Worm (Caenorhabditis elegans) whole organism, late embryonic: ENCODE data around the gene twk-11.

Experiments
- ceh-9 ChIP-seq: sonication (generic microtip); optimal IDR thresholded peaks from 2 replicates; lab custom pipeline; 2016; ENCODE audit warnings: mild to moderate bottlenecking, missing genetic modification characterization, inconsistent platforms, missing compliant biosample characterization
- elt-2 ChIP-seq: sonication (generic microtip); optimal IDR thresholded peaks from 2 replicates; lab custom pipeline; 2016; ENCODE audit warnings: missing genetic modification reagents, missing genetic modification characterization, missing compliant biosample characterization
- fkh-10 ChIP-seq: fragments of 150-350 bp; optimal IDR thresholded peaks from 2 replicates; lab custom pipeline; 2014; ENCODE audit warnings: missing biosample characterization, missing genetic modification reagents, missing genetic modification characterization
- pha-4 ChIP-seq: fragments of 150-350 bp; optimal IDR thresholded peaks from 2 replicates; lab custom pipeline; 2018; ENCODE audit warnings: missing biosample characterization, missing genetic modification reagents, missing genetic modification characterization
- rnt-1 ChIP-seq: sonication (generic microtip); optimal IDR thresholded peaks from 2 replicates; lab custom pipeline; 2016; ENCODE audit warnings: missing genetic modification characterization, missing compliant biosample characterization
- tbx-2 ChIP-seq: sonication (generic microtip); optimal IDR thresholded peaks from 2 replicates; lab custom pipeline; 2016; ENCODE audit warnings: missing genetic modification characterization, missing compliant biosample characterization
- unc-3 ChIP-seq, 2 experiments: fragments of 200-800 bp in 1 of 2; sonication (Bioruptor generic) in 1 of 2; sonication (generic microtip) in 1 of 2; conservative IDR thresholded peaks in 1 of 2; optimal IDR thresholded peaks in 1 of 2; 2 replicates each; pipeline versions ENCODE4 v1.3.6 to Lab custom; 2016 to 2022; ENCODE audit warnings: missing compliant biosample characterization in 2 of 2, missing genetic modification characterization in 2 of 2, missing genetic modification reagents in 1 of 2
- unc-42 ChIP-seq: sonication (generic microtip); optimal IDR thresholded peaks from 2 replicates; lab custom pipeline; 2016; ENCODE audit warnings: missing genotype, missing genetic modification characterization, missing compliant biosample characterization
- unc-55 ChIP-seq: sonication (generic microtip); optimal IDR thresholded peaks from 2 replicates; lab custom pipeline; 2017; ENCODE audit warnings: missing biosample characterization, missing genetic modification reagents, missing genetic modification characterization
- unc-86 ChIP-seq: sonication (generic microtip); optimal IDR thresholded peaks from 2 replicates; lab custom pipeline; 2016; ENCODE audit warnings: missing genetic modification characterization, missing compliant biosample characterization

- TF ChIP-seq fkh-10 (GFP tag; lab: Kevin White, UChicago) (no peak), rnt-1 (tag; lab: Kevin White, UChicago) (no peak), ceh-9 (tag; lab: Kevin White, UChicago) (no peak), unc-86 (no peak), elt-2 (tag; lab: Kevin White, UChicago) (no peak), unc-55 (GFP tag; lab: Kevin White, UChicago) (no peak), tbx-2 (tag; lab: Kevin White, UChicago) (no peak), pha-4 (no peak), unc-3 (GFP tag; conservative IDR thresholded peaks at IDR 0.05; lab: Robert Waterston, UW) (no peak), unc-3 (tag; optimal IDR thresholded peaks at IDR 0.05; lab: Kevin White, UChicago) (no peak), unc-42 (no peak)
Measured at ce11 chrV:7072309-7072708, 35.9 kb upstream of the twk-11 start, which contains the start of gene F27B10.1.
